Worm (Caenorhabditis elegans): ENCODE measurements around the gene sri-78.

DNA sequence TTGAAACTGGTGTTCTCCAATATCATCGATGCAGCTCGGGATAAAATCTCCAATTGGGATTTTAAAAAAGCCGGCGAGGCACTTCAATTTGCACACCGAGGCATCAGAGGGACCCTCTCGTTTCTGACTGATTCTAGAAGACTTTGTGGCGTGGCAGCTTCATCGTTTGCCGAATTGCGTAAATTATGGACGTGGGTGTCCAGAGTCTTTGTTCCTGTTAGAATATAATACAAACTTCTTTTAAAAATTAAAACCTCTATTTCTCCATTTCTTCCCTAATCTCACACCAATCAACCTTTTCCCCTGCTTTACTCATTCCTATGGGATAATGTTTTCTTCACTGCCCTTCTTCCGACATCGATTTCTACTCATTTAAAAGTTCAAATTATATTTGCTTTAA is 25.4 kb downstream of the sri-78 start, which contains the start of gene ZC239.5:
- TF ChIP-seq unc-39 (tag; optimal IDR thresholded peaks at IDR 0.05) (no peak), elt-3 (tag; optimal IDR thresholded peaks at IDR 0.05) (no peak), cnd-1 (tag; optimal IDR thresholded peaks at IDR 0.05) (no peak), nhr-12 (tag; optimal IDR thresholded peaks at IDR 0.05) (no peak), snpc-4 (tag; optimal IDR thresholded peaks at IDR 0.05) (no peak), unc-120 (tag; optimal IDR thresholded peaks at IDR 0.05; ENCODE audit: poor library complexity, severe bottlenecking) (no peak), nhr-2 (tag; optimal IDR thresholded peaks at IDR 0.05) (no peak), M03D4.4 (tag; optimal IDR thresholded peaks at IDR 0.05) (no peak), ceh-43 (GFP tag; optimal IDR thresholded peaks at IDR 0.05) (no peak), zip-8 (tag; optimal IDR thresholded peaks at IDR 0.05) (no peak), mep-1 (tag; optimal IDR thresholded peaks at IDR 0.05) (no peak), nhr-76 (tag; optimal IDR thresholded peaks at IDR 0.05) (no peak)

Data from whole organism, mixed stage, embryonic.